Worm (Caenorhabditis elegans): ENCODE results near the gene kvs-5.
A peak's percentile ranks its signal among the peaks of the same experiment; 100 is the strongest.
"Not testable (repeated sequence)": the region's sequence is repeated elsewhere in the genome, so short reads cannot be mapped to it uniquely, and the experiment has no call there.

The kvs-5 gene

ce11 chrIV:763377-764063 lies 27.0 kb downstream of the kvs-5 start, which contains the start of gene col-103 (continued):
- peak; percentile 18 to 61 for TF ChIP-seq lin-35 (GFP tag; optimal IDR thresholded peaks at IDR 0.05)
- peak; percentile 20 for TF ChIP-seq C16A3.4 (tag; optimal IDR thresholded peaks at IDR 0.05)
- TF ChIP-seq lsy-2 (tag; optimal IDR thresholded peaks at IDR 0.05), result peak in 1 of 2 experiments; percentile 71
- no peak for TF ChIP-seq ztf-4 (tag; optimal IDR thresholded peaks at IDR 0.05)
- TF ChIP-seq snu-23 (GFP tag; optimal IDR thresholded peaks at IDR 0.05), result peak; percentile 77
- no peak for TF ChIP-seq fkh-8 (tag; optimal IDR thresholded peaks at IDR 0.05)
- TF ChIP-seq elt-3 (tag; optimal IDR thresholded peaks at IDR 0.05), result peak in 3 of 6 experiments; percentile 21 to 43 (median 24)
- TF ChIP-seq nhr-28 (tag; optimal IDR thresholded peaks at IDR 0.05), result no peak
- TF ChIP-seq nhr-84 (tag; optimal IDR thresholded peaks at IDR 0.05), result no peak
- TF ChIP-seq fos-1 (tag; optimal IDR thresholded peaks at IDR 0.05), result no peak
- TF ChIP-seq hlh-4 (tag; optimal IDR thresholded peaks at IDR 0.05), result no peak
- peak; percentile 81 for TF ChIP-seq ama-1 (optimal IDR thresholded peaks at IDR 0.05)
- TF ChIP-seq mep-1 (tag; optimal IDR thresholded peaks at IDR 0.05), result peak; percentile 56

- no peak for TF ChIP-seq ztf-11 (tag; optimal IDR thresholded peaks at IDR 0.05)
- TF ChIP-seq blmp-1 (tag; optimal IDR thresholded peaks at IDR 0.05), result peak; percentile 100
These were observed 31.8 kb downstream of the kvs-5 start, which contains the start of gene F56B3.2 for ce11 chrIV:768312-768711. Gene F56B3.2, minus strand, starts transcription at chrIV:768584.

ce11 chrIV:769931-770544 lies 33.5 kb downstream of the kvs-5 start:
- TF ChIP-seq lin-35 (GFP tag; optimal IDR thresholded peaks at IDR 0.05) (peak; percentile 32 to 44), nhr-85 (tag) (peak; percentile 17), efl-1 (optimal IDR thresholded peaks at IDR 0.05) (peak in 1 of 2 experiments; percentile 57), efl-1 (GFP tag; optimal IDR thresholded peaks at IDR 0.05 in 1 of 2) (peak; percentile 67 to 95), dpl-1 (GFP tag; optimal IDR thresholded peaks at IDR 0.05) (peak; percentile 27 to 59 (median 54)), isw-1 (GFP tag; IDR thresholded peaks at IDR 0.05) (peak; percentile 15; the same call in 1 of the 2 replicates)

- not testable (repeated sequence) for TF ChIP-seq dsc-1, xbp-1, skn-1 (tag; optimal IDR thresholded peaks at IDR 0.05)
These were observed 34.5 kb downstream of the kvs-5 start, which contains the start of gene F56B3.9 for ce11 chrIV:771061-771460. Gene F56B3.9, plus strand, starts transcription at chrIV:771361.

- peak; percentile 80 to 92 for TF ChIP-seq lin-35 (GFP tag; optimal IDR thresholded peaks at IDR 0.05)
- TF ChIP-seq efl-1 (optimal IDR thresholded peaks at IDR 0.05), result peak; percentile 57 to 87
- TF ChIP-seq efl-1 (GFP tag; optimal IDR thresholded peaks at IDR 0.05 in 1 of 2), result peak; percentile 91 to 99
- no peak for TF ChIP-seq mef-2 (tag; optimal IDR thresholded peaks at IDR 0.05)
- TF ChIP-seq C34B4.2 (tag; optimal IDR thresholded peaks at IDR 0.05), result no peak
- peak in 1 of 3 experiments; percentile 15 for TF ChIP-seq ceh-82 (tag; optimal IDR thresholded peaks at IDR 0.05)
- peak in 1 of 2 experiments; percentile 60 for TF ChIP-seq lsy-2 (tag; optimal IDR thresholded peaks at IDR 0.05)
- peak; percentile 40 for TF ChIP-seq skn-1 (tag; optimal IDR thresholded peaks at IDR 0.05)
- no peak for TF ChIP-seq elt-2 (tag; optimal IDR thresholded peaks at IDR 0.05)
- TF ChIP-seq dsc-1 (tag; optimal IDR thresholded peaks at IDR 0.05), result peak; percentile 4
- peak; percentile 82 to 90 (median 86) for TF ChIP-seq dpl-1 (GFP tag; optimal IDR thresholded peaks at IDR 0.05)
These were observed 36.4 kb downstream of the kvs-5 start, which contains the start of gene mrpl-2 for ce11 chrIV:772931-773330. Gene mrpl-2, plus strand, starts transcription at chrIV:773237.

- no peak for TF ChIP-seq elt-3 (tag; optimal IDR thresholded peaks at IDR 0.05)
- TF ChIP-seq efl-1 (optimal IDR thresholded peaks at IDR 0.05), result no peak
- peak in 1 of 2 experiments; percentile 90 for TF ChIP-seq efl-1 (GFP tag; optimal IDR thresholded peaks at IDR 0.05 in 1 of 2)
- TF ChIP-seq fos-1 (tag; optimal IDR thresholded peaks at IDR 0.05), result no peak
These were observed 37.0 kb downstream of the kvs-5 start for ce11 chrIV:773580-773979.

ce11 chrIV:778484-778883 lies 41.9 kb downstream of the kvs-5 start, which contains the start of gene ugt-52:
Gene ugt-52, plus strand, starts transcription at chrIV:778784.
- TF ChIP-seq ceh-63 (GFP tag; optimal IDR thresholded peaks at IDR 0.05) (no peak), elt-2 (tag; optimal IDR thresholded peaks at IDR 0.05) (peak; percentile 0), efl-1 (optimal IDR thresholded peaks at IDR 0.05) (no peak), efl-1 (GFP tag; optimal IDR thresholded peaks at IDR 0.05 in 1 of 2) (peak in 1 of 2 experiments; percentile 61)
